Fruit fly (Drosophila melanogaster): Measurements from ENCODE around the gene osa.

DNA sequence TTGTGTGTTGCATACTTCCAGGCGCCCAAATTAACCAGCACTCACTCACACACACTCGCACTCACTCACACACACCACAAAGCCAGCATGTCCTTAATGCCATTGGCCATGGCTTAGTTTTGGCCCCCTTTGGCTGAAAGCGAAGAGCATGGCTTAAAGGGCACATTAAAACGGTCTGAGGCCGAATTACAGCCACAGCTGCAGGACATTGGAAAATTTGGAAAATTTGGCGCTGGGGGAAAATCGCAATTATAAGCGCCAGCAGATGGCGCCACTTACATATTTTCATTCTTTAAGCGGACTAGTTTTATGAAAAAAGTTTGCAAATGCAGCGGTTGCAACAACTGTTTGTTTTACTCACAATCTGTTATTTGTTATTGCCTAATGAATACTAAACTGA, 24.4 kb upstream of the osa start:
- no peak for TF ChIP-seq CG6163 (GFP tag; IDR thresholded peaks at IDR 0.05)
- no peak for TF ChIP-seq Eip75B (GFP tag; optimal IDR thresholded peaks at IDR 0.05)
- no peak for TF ChIP-seq CG6854 (GFP tag; optimal IDR thresholded peaks at IDR 0.05)
- TF ChIP-seq Blimp-1 (GFP tag; optimal IDR thresholded peaks at IDR 0.05): no peak
- no peak for TF ChIP-seq achi (GFP tag; optimal IDR thresholded peaks at IDR 0.05)
- no peak for TF ChIP-seq CG10669 (GFP tag; optimal IDR thresholded peaks at IDR 0.05)
- no peak for TF ChIP-seq CG8319 (GFP tag; optimal IDR thresholded peaks at IDR 0.05)
- TF ChIP-seq dac (GFP tag; optimal IDR thresholded peaks at IDR 0.05): no peak
